Worm (Caenorhabditis elegans): Measurements from ENCODE around the gene glit-1.

DNA sequence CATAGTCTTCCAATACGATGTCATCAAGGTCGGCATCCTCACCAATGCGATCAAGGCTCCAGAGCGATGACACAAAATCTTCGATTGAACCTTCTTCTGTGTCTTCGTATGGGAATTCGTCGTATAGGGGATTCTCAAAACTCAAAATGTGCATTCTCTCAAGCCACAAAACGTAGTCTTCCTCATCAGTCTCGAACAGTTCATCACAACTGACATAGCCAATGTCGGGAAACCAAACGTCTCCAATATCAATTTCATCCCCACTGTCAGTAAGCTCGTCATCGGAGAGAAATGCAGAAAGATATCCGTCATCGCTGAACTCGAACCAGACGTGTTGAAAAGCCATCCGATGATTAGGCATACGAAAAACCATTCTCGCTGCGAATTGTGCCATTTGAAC lies 42.6 kb downstream of the glit-1 start, which contains the start of gene C39E6.2:
- TF ChIP-seq him-1 (tag; optimal IDR thresholded peaks at IDR 0.05): no peak
- no peak for TF ChIP-seq dao-5 (tag; optimal IDR thresholded peaks at IDR 0.05)

All from whole organism, L4/young adult.